Worm (Caenorhabditis elegans) whole organism, young adult: ENCODE data around the gene C36C9.5.
"Not testable (repeated sequence)": the region's sequence is repeated elsewhere in the genome, so short reads cannot be mapped to it uniquely, and the experiment has no call there.

Experiments
- F49E8.2 ChIP-seq: sonication (generic microtip); optimal IDR thresholded peaks from 3 replicates; lab custom pipeline; 2017; ENCODE audit warnings: missing genetic modification characterization, mild to moderate bottlenecking, missing compliant biosample characterization, antibody characterized with exemption, moderate library complexity; ENCODE audit not compliant: insufficient read depth
- Y53G8AR.9 ChIP-seq: fragments of 200-800 bp; sonication (Bioruptor generic); conservative IDR thresholded peaks from 2 replicates; pipeline ENCODE4 v1.3.6; 2022; ENCODE audit warnings: missing genetic modification reagents, missing genetic modification characterization, missing compliant biosample characterization
- Y56A3A.18 ChIP-seq: fragments of 200-800 bp; sonication (Bioruptor generic); IDR thresholded peaks from 2 replicates; pipeline ENCODE4 v1.3.6; 2022; ENCODE audit warnings: missing genetic modification reagents, missing genetic modification characterization, missing compliant biosample characterization
- Y95B8A.8 ChIP-seq: fragments of 200-800 bp; sonication (Bioruptor generic); IDR thresholded peaks from 2 replicates; pipeline ENCODE4 v1.3.6; 2022; ENCODE audit warnings: missing genetic modification reagents, missing genetic modification characterization, missing compliant biosample characterization
- ets-4 ChIP-seq: fragments of 200-800 bp; sonication (Bioruptor generic); optimal IDR thresholded peaks from 2 replicates; lab custom pipeline; 2018; ENCODE audit warnings: mild to moderate bottlenecking, missing genetic modification characterization, missing compliant biosample characterization
- gei-17 ChIP-seq: fragments of 200-800 bp; sonication (Bioruptor generic); optimal IDR thresholded peaks from 2 replicates; lab custom pipeline; 2018; ENCODE audit warnings: mild to moderate bottlenecking, missing genetic modification characterization, missing compliant biosample characterization
- hsf-1 ChIP-seq: fragments of 200-800 bp; sonication (Bioruptor generic); IDR thresholded peaks from 2 replicates; pipeline ENCODE4 v1.3.6; 2022; ENCODE audit warnings: missing genetic modification reagents, missing genetic modification characterization, missing compliant biosample characterization
- lag-1 ChIP-seq: fragments of 200-800 bp; sonication (Bioruptor generic); IDR thresholded peaks from 2 replicates; pipeline ENCODE4 v1.3.6; 2022; ENCODE audit warnings: missing genetic modification reagents, missing genetic modification characterization, missing compliant biosample characterization
- lin-40 ChIP-seq: sonication (generic microtip); optimal IDR thresholded peaks from 2 replicates; lab custom pipeline; 2016; ENCODE audit warnings: missing genetic modification characterization, mild to moderate bottlenecking, missing compliant biosample characterization, missing genotype, missing genetic modification reagents
- pha-4 ChIP-seq: fragments of 150-350 bp; sonication (generic microtip); optimal IDR thresholded peaks from 2 replicates; lab custom pipeline; 2014; ENCODE audit warnings: missing biosample characterization, missing genetic modification reagents, missing genetic modification characterization
- snpc-4 ChIP-seq, 5 experiments: fragments of 150-350 bp in 1 of 5; sonication (generic microtip) in 4 of 5; optimal IDR thresholded peaks; 2 replicates each; lab custom pipeline; 2014 to 2018; ENCODE audit warnings: missing genetic modification characterization in 5 of 5, missing biosample characterization in 3 of 5, antibody characterized with exemption in 2 of 5, mild to moderate bottlenecking in 2 of 5, missing compliant biosample characterization in 2 of 5, missing genotype in 2 of 5, moderate library complexity in 2 of 5, missing genetic modification reagents in 1 of 5
- zim-3 ChIP-seq: sonication (generic microtip); optimal IDR thresholded peaks from 2 replicates; lab custom pipeline; 2017; ENCODE audit warnings: mild to moderate bottlenecking, missing genetic modification characterization, moderate library complexity, missing compliant biosample characterization
- ztf-26 ChIP-seq: sonication (generic microtip); optimal IDR thresholded peaks from 2 replicates; lab custom pipeline; 2017; ENCODE audit warnings: missing genetic modification characterization, missing compliant biosample characterization

ce11 chrX:1681482-1681881, 22.3 kb downstream of the C36C9.5 start:
- TF ChIP-seq ztf-26; F49E8.2 (tag; lab: Kevin White, UChicago); lag-1 (GFP tag; lab: Robert Waterston, UW); hsf-1 (GFP tag; lab: Robert Waterston, UW); gei-17 (GFP tag; lab: Kevin White, UChicago); lin-40 (tag; lab: Kevin White, UChicago); pha-4 (tag; lab: Kevin White, UChicago); snpc-4 (GFP tag; optimal IDR thresholded peaks at IDR 0.05; lab: Kevin White, UChicago); snpc-4 (tag; optimal IDR thresholded peaks at IDR 0.05; lab: Kevin White, UChicago); Y95B8A.8 (GFP tag; lab: Robert Waterston, UW); zim-3 (tag; lab: Kevin White, UChicago); ets-4 (GFP tag; lab: Kevin White, UChicago); Y53G8AR.9 (GFP tag; lab: Robert Waterston, UW); Y56A3A.18 (GFP tag; lab: Robert Waterston, UW): not testable (repeated sequence)
